Fruit fly (Drosophila melanogaster) whole organism, embryonic: ENCODE data around the gene parvin.

Source experiments
- ATbp ChIP-seq: fragments of 200-800 bp; sonication (Bioruptor generic); optimal IDR thresholded peaks from 2 replicates; lab custom pipeline; 2017; ENCODE audit warnings: missing biosample characterization, mild to moderate bottlenecking, missing genetic modification characterization, missing genetic modification reagents
- Antp ChIP-seq: fragments of 200-800 bp; sonication (Bioruptor generic); optimal IDR thresholded peaks from 3 replicates; lab custom pipeline; 2016; ENCODE audit warnings: missing biosample characterization, missing genetic modification characterization
- Asciz ChIP-seq: fragments of 200-800 bp; sonication (Bioruptor generic); optimal IDR thresholded peaks from 2 replicates; lab custom pipeline; 2017; ENCODE audit warnings: missing biosample characterization, mild to moderate bottlenecking, missing genetic modification characterization, missing genetic modification reagents
- Atf6 ChIP-seq: fragments of 200-800 bp; sonication (Bioruptor generic); IDR thresholded peaks from 2 replicates; pipeline ENCODE4 v1.3.6; 2022; ENCODE audit warnings: missing biosample characterization, missing genetic modification characterization
- CG11085 ChIP-seq: fragments of 200-800 bp; sonication (Bioruptor generic); IDR thresholded peaks from 2 replicates; pipeline ENCODE4 v1.3.6; 2022; ENCODE audit warnings: missing biosample characterization, missing genetic modification characterization
- CG11723 ChIP-seq: fragments of 200-800 bp; sonication (Bioruptor generic); optimal IDR thresholded peaks from 2 replicates; lab custom pipeline; 2017; ENCODE audit warnings: missing biosample characterization, mild to moderate bottlenecking, missing genetic modification characterization
- CG13123 ChIP-seq: fragments of 200-800 bp; sonication (Bioruptor generic); optimal IDR thresholded peaks from 2 replicates; lab custom pipeline; 2016; ENCODE audit warnings: missing biosample characterization, missing genetic modification characterization
- CG14050 ChIP-seq: fragments of 200-800 bp; sonication (Bioruptor generic); IDR thresholded peaks from 3 replicates; pipeline ENCODE4 v1.3.6; 2022; ENCODE audit warnings: missing biosample characterization, missing genetic modification characterization
- CG1603 ChIP-seq: fragments of 200-800 bp; sonication (Bioruptor generic); optimal IDR thresholded peaks from 2 replicates; lab custom pipeline; 2019; ENCODE audit warnings: missing biosample characterization, mild to moderate bottlenecking, missing genetic modification characterization, moderate library complexity
- CG2678 ChIP-seq: fragments of 200-800 bp; sonication (Bioruptor generic); optimal IDR thresholded peaks from 3 replicates; lab custom pipeline; 2019; ENCODE audit warnings: missing biosample characterization, mild to moderate bottlenecking, missing genetic modification characterization, moderate library complexity
- CG30431 ChIP-seq: fragments of 200-800 bp; sonication (Bioruptor generic); optimal IDR thresholded peaks from 2 replicates; lab custom pipeline; 2017; ENCODE audit warnings: missing biosample characterization, missing genetic modification characterization
- CG31441 ChIP-seq: fragments of 200-800 bp; sonication (Bioruptor generic); IDR thresholded peaks from 2 replicates; pipeline ENCODE4 v1.3.6; 2022; ENCODE audit warnings: missing biosample characterization, missing genetic modification characterization
- CG42726 ChIP-seq: fragments of 200-800 bp; sonication (Bioruptor generic); IDR thresholded peaks from 2 replicates; pipeline ENCODE4 v1.3.6; 2022; ENCODE audit warnings: missing biosample characterization, missing genetic modification characterization; ENCODE audit not compliant: partially characterized antibody
- CG4820 ChIP-seq: fragments of 200-800 bp; sonication (Bioruptor generic); optimal IDR thresholded peaks from 3 replicates; lab custom pipeline; 2016; ENCODE audit warnings: missing biosample characterization, missing genetic modification characterization
- CG7271 ChIP-seq: fragments of 200-800 bp; sonication (Bioruptor generic); optimal IDR thresholded peaks from 2 replicates; lab custom pipeline; 2018; ENCODE audit warnings: missing biosample characterization, mild to moderate bottlenecking, missing genetic modification characterization, moderate library complexity
- Chrac-16 ChIP-seq: fragments of 200-800 bp; sonication (Bioruptor generic); optimal IDR thresholded peaks from 3 replicates; lab custom pipeline; 2016; ENCODE audit warnings: missing biosample characterization, missing genetic modification characterization
- D19B ChIP-seq: fragments of 200-800 bp; sonication (Bioruptor generic); optimal IDR thresholded peaks from 2 replicates; lab custom pipeline; 2017; ENCODE audit warnings: missing biosample characterization, mild to moderate bottlenecking, missing genetic modification characterization
- Dek ChIP-seq: fragments of 200-800 bp; sonication (Bioruptor generic); optimal IDR thresholded peaks from 3 replicates; lab custom pipeline; 2019; ENCODE audit warnings: missing biosample characterization, mild to moderate bottlenecking, missing genetic modification characterization, moderate library complexity
- H2.0 ChIP-seq: fragments of 200-800 bp; sonication (Bioruptor generic); IDR thresholded peaks from 2 replicates; pipeline ENCODE4 v1.3.6; 2022; ENCODE audit warnings: missing biosample characterization, missing genetic modification characterization
- Hr39 ChIP-seq: fragments of >200 bp; optimal IDR thresholded peaks from 2 replicates; lab custom pipeline; 2017
- Pdp1 ChIP-seq, 2 experiments: fragments of 200-800 bp; sonication (Bioruptor generic); optimal IDR thresholded peaks; 3 replicates each; lab custom pipeline; 2016; ENCODE audit warnings: missing biosample characterization in 2 of 2, missing genetic modification characterization in 2 of 2, mild to moderate bottlenecking in 1 of 2, moderate library complexity in 1 of 2
- Ptx1 ChIP-seq: fragments of 200-800 bp; sonication (Bioruptor generic); IDR thresholded peaks from 2 replicates; pipeline ENCODE4 v1.3.6; 2022; ENCODE audit warnings: missing biosample characterization, missing genetic modification characterization
- Side ChIP-seq: fragments of 200-800 bp; sonication (Bioruptor generic); optimal IDR thresholded peaks from 2 replicates; lab custom pipeline; 2016; ENCODE audit warnings: missing biosample characterization, missing genetic modification characterization
- Sox102F ChIP-seq: fragments of 200-800 bp; sonication (Bioruptor generic); optimal IDR thresholded peaks from 2 replicates; lab custom pipeline; 2018; ENCODE audit warnings: missing biosample characterization, mild to moderate bottlenecking, missing genetic modification characterization, moderate library complexity
- Xrp1 ChIP-seq: fragments of 200-800 bp; sonication (Bioruptor generic); IDR thresholded peaks from 2 replicates; pipeline ENCODE4 v1.3.6; 2022; ENCODE audit warnings: missing biosample characterization, missing genetic modification characterization
- ara ChIP-seq: fragments of 200-800 bp; sonication (Bioruptor generic); IDR thresholded peaks from 2 replicates; pipeline ENCODE4 v1.3.6; 2022; ENCODE audit warnings: missing biosample characterization, missing genetic modification characterization
- bsh ChIP-seq, 2 experiments: fragments of 200-800 bp; sonication (Bioruptor generic); optimal IDR thresholded peaks; 2 replicates each; lab custom pipeline; 2017 to 2018; ENCODE audit warnings: mild to moderate bottlenecking in 2 of 2, missing biosample characterization in 2 of 2, missing genetic modification characterization in 2 of 2, moderate library complexity in 1 of 2
- chif ChIP-seq, 2 experiments: fragments of 200-800 bp; sonication (Bioruptor generic); optimal IDR thresholded peaks; 3 replicates each; lab custom pipeline; 2016; ENCODE audit warnings: missing biosample characterization in 2 of 2, missing genetic modification characterization in 2 of 2
- chn ChIP-seq: fragments of 200-800 bp; sonication (Bioruptor generic); optimal IDR thresholded peaks from 2 replicates; lab custom pipeline; 2016; ENCODE audit warnings: missing biosample characterization, missing genetic modification characterization
- croc ChIP-seq: fragments of 200-800 bp; sonication (Bioruptor generic); conservative IDR thresholded peaks from 3 replicates; pipeline ENCODE4 v1.3.6; 2022; ENCODE audit warnings: missing biosample characterization, missing genetic modification characterization
- dimm ChIP-seq: fragments of 200-800 bp; sonication (Bioruptor generic); IDR thresholded peaks from 2 replicates; pipeline ENCODE4 v1.3.6; 2022; ENCODE audit warnings: missing biosample characterization, missing genetic modification characterization
- esg ChIP-seq: fragments of 200-800 bp; sonication (Bioruptor generic); conservative IDR thresholded peaks from 2 replicates; pipeline ENCODE4 v1.3.6; 2022; ENCODE audit warnings: missing biosample characterization, missing genetic modification characterization
- ewg ChIP-seq: fragments of 200-800 bp; sonication (Bioruptor generic); optimal IDR thresholded peaks from 3 replicates; lab custom pipeline; 2017; ENCODE audit warnings: mild to moderate bottlenecking, missing biosample characterization, missing genetic modification reagents, missing genetic modification characterization
- exex ChIP-seq: fragments of 200-800 bp; sonication (Bioruptor generic); optimal IDR thresholded peaks from 4 replicates; lab custom pipeline; 2018; ENCODE audit warnings: missing biosample characterization, mild to moderate bottlenecking, missing genetic modification characterization, moderate library complexity
- fd96Cb ChIP-seq: fragments of 200-800 bp; sonication (Bioruptor generic); optimal IDR thresholded peaks from 2 replicates; lab custom pipeline; 2018; ENCODE audit warnings: missing biosample characterization, mild to moderate bottlenecking, missing genetic modification characterization, moderate library complexity
- gcm ChIP-seq: fragments of 200-800 bp; sonication (Bioruptor generic); optimal IDR thresholded peaks from 2 replicates; lab custom pipeline; 2019; ENCODE audit warnings: missing biosample characterization, mild to moderate bottlenecking, missing genetic modification characterization, moderate library complexity
- gcm2 ChIP-seq: fragments of 200-800 bp; sonication (Bioruptor generic); optimal IDR thresholded peaks from 2 replicates; lab custom pipeline; 2016; ENCODE audit warnings: missing biosample characterization, missing genetic modification characterization
- gem ChIP-seq: fragments of 200-800 bp; sonication (Bioruptor generic); optimal IDR thresholded peaks from 2 replicates; lab custom pipeline; 2019; ENCODE audit warnings: missing biosample characterization, mild to moderate bottlenecking, missing genetic modification characterization, moderate library complexity
- jumu ChIP-seq: fragments of 200-800 bp; sonication (Bioruptor generic); optimal IDR thresholded peaks from 3 replicates; lab custom pipeline; 2016; ENCODE audit warnings: missing biosample characterization, missing genetic modification characterization
- lmd ChIP-seq: fragments of 200-800 bp; sonication (Bioruptor generic); IDR thresholded peaks from 2 replicates; pipeline ENCODE4 v1.3.6; 2022; ENCODE audit warnings: missing biosample characterization, missing genetic modification characterization
- lola ChIP-seq, 3 experiments: fragments of >200 bp in 2 of 3; fragments of 200-800 bp in 1 of 3; sonication (Bioruptor generic) in 1 of 3; optimal IDR thresholded peaks; 2 replicates each; lab custom pipeline; 2017 to 2019; ENCODE audit warnings: missing biosample characterization in 3 of 3, missing genetic modification characterization in 3 of 3, mild to moderate bottlenecking in 1 of 3, moderate library complexity in 1 of 3
- mam ChIP-seq: fragments of 200-800 bp; sonication (Bioruptor generic); optimal IDR thresholded peaks from 3 replicates; lab custom pipeline; 2016; ENCODE audit warnings: missing biosample characterization, missing genetic modification characterization
- pan ChIP-seq, 4 experiments: fragments of >200 bp in 3 of 4; fragments of 200-800 bp in 1 of 4; sonication (Bioruptor generic) in 1 of 4; optimal IDR thresholded peaks in 3 of 4; IDR thresholded peaks in 1 of 4; 2 replicates each; pipeline versions ENCODE4 v1.3.6 to Lab custom; 2017 to 2022; ENCODE audit warnings: missing biosample characterization in 2 of 4, missing genetic modification characterization in 2 of 4, mixed read lengths in 1 of 4
- row ChIP-seq: fragments of 200-800 bp; sonication (Bioruptor generic); IDR thresholded peaks from 3 replicates; pipeline ENCODE4 v1.3.6; 2022; ENCODE audit warnings: missing biosample characterization, missing genetic modification characterization
- sens ChIP-seq: fragments of 200-800 bp; sonication (Bioruptor generic); peaks from one replicate; lab custom pipeline; 2016; ENCODE audit warnings: missing biosample characterization, missing genetic modification characterization
- tll ChIP-seq, 2 experiments: fragments of 200-800 bp in 1 of 2; fragments of >200 bp in 1 of 2; sonication (Bioruptor generic) in 1 of 2; optimal IDR thresholded peaks; 2 replicates each; lab custom pipeline; 2017 to 2019; ENCODE audit warnings: missing biosample characterization in 2 of 2, missing genetic modification characterization in 2 of 2, mild to moderate bottlenecking in 1 of 2, moderate library complexity in 1 of 2
- unpg ChIP-seq: fragments of 200-800 bp; sonication (Bioruptor generic); optimal IDR thresholded peaks from 3 replicates; lab custom pipeline; 2018; ENCODE audit warnings: missing biosample characterization, mild to moderate bottlenecking, missing genetic modification characterization, moderate library complexity
- zen ChIP-seq: fragments of 200-800 bp; sonication (Bioruptor generic); optimal IDR thresholded peaks from 3 replicates; lab custom pipeline; 2018; ENCODE audit warnings: missing biosample characterization, mild to moderate bottlenecking, missing genetic modification characterization, moderate library complexity
- zfh2 ChIP-seq: fragments of 200-800 bp; sonication (Bioruptor generic); optimal IDR thresholded peaks from 2 replicates; lab custom pipeline; 2016; ENCODE audit warnings: missing biosample characterization, missing genetic modification characterization

parvin gene

dm6 chrX:19784875-19785274, 39.0 kb downstream of the parvin start:
- TF ChIP-seq Hr39 (lab: Kevin White, UChicago) (no peak), zen (tag; lab: Kevin White, UChicago) (peak; percentile 23), CG11723 (GFP tag; lab: Kevin White, UChicago) (no peak), sens (GFP tag; lab: Kevin White, UChicago) (peak; percentile 93), lmd (peak; percentile 27; the same call in 1 of the 2 replicates), ewg (GFP tag; lab: Kevin White, UChicago) (peak; percentile 27), CG14050 (GFP tag; lab: Robert Waterston, UW) (no peak), exex (no peak), fd96Cb (tag; lab: Kevin White, UChicago) (peak; percentile 29), row (peak; percentile 56; the same call in 2 of the 3 replicates), dimm (GFP tag; lab: Robert Waterston, UW) (no peak), zfh2 (GFP tag; lab: Kevin White, UChicago) (peak; percentile 18), H2.0 (GFP tag; lab: Robert Waterston, UW) (peak; percentile 29; the same call in 1 of the 2 replicates), CG7271 (tag; lab: Kevin White, UChicago) (no peak), Pdp1 (GFP tag; optimal IDR thresholded peaks at IDR 0.05; lab: Kevin White, UChicago) (peak; percentile 1 to 13), chif (GFP tag; optimal IDR thresholded peaks at IDR 0.05; lab: Kevin White, UChicago) (peak; percentile 15 to 37), ara (GFP tag; lab: Robert Waterston, UW) (peak; percentile 36; the same call in 1 of the 2 replicates), croc (peak; percentile 20; the same call in 1 of the 3 replicates), Dek (tag; lab: Kevin White, UChicago) (no peak), gcm (peak; percentile 5), chn (peak; percentile 2), unpg (peak; percentile 35), CG11085 (no peak), bsh (GFP tag; optimal IDR thresholded peaks at IDR 0.05; lab: Kevin White, UChicago) (peak in 1 of 2 experiments; percentile 46), esg (GFP tag; lab: Robert Waterston, UW) (peak; percentile 25; the same call in 1 of the 2 replicates), Antp (GFP tag; lab: Kevin White, UChicago) (peak; percentile 18), lola (GFP tag; optimal IDR thresholded peaks at IDR 0.05; lab: Kevin White, UChicago) (peak in 1 of 3 experiments; percentile 39), CG1603 (tag; lab: Kevin White, UChicago) (peak; percentile 39), Atf6 (no peak), tll (GFP tag; optimal IDR thresholded peaks at IDR 0.05; lab: Kevin White, UChicago) (no peak), gem (tag; lab: Kevin White, UChicago) (peak; percentile 63), CG42726 (no peak), CG2678 (peak; percentile 28), gcm2 (no peak), D19B (GFP tag; lab: Kevin White, UChicago) (peak; percentile 72), jumu (GFP tag; lab: Kevin White, UChicago) (peak; percentile 7), Chrac-16 (peak; percentile 23), CG30431 (GFP tag; lab: Kevin White, UChicago) (no peak), CG4820 (GFP tag; lab: Kevin White, UChicago) (peak; percentile 1), mam (GFP tag; lab: Kevin White, UChicago) (peak; percentile 29), Side (GFP tag; lab: Kevin White, UChicago) (peak; percentile 1), Sox102F (peak; percentile 55), ATbp (GFP tag; lab: Kevin White, UChicago) (peak; percentile 28), Xrp1 (GFP tag; lab: Robert Waterston, UW) (peak; percentile 71), Asciz (no peak), CG13123 (no peak), CG31441 (GFP tag; lab: Robert Waterston, UW) (peak; percentile 48), pan (optimal IDR thresholded peaks at IDR 0.05; lab: Kevin White, UChicago) (no peak), pan (GFP tag; optimal IDR thresholded peaks at IDR 0.05 in 1 of 2, IDR thresholded peaks at IDR 0.05 in 1 of 2) (peak in 1 of 2 experiments; percentile 53), Ptx1 (GFP tag; lab: Robert Waterston, UW) (peak; percentile 40; the same call in 1 of the 2 replicates)
